Fruit fly (Drosophila melanogaster) S2 (cell line): ENCODE measurements around the gene Pdi.

Experiments used
- CG8478 ChIP-seq: fragments of >200 bp; optimal IDR thresholded peaks from 2 replicates; lab custom pipeline; 2018
- CTCF ChIP-seq, 2 experiments: fragments of >200 bp; optimal IDR thresholded peaks; 2 replicates each; lab custom pipeline; 2018

DNA sequence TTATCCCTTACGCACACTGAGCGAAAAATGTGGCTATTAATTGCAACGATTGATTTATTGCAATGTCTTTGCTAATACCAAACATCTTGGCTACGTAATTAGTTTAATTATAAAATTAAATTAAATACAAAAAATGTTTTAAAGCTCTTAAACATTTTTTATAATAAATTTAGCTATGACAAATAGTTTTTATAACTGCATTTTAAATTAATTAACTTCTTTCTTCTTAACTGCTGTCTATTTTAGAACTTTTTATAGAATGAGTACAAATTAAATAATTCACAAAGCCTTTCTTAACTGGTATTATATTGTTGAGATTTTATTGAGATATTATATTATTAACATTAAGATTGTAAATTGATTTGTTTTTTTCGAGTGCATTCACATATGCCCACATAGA, 32.2 kb upstream of the Pdi start:
- TF ChIP-seq CTCF (optimal IDR thresholded peaks at IDR 0.05; lab: Kevin White, UChicago), result no peak
- no peak for TF ChIP-seq CG8478
